Worm (Caenorhabditis elegans): ENCODE data around the gene atg-7.
A peak's percentile ranks its signal among the peaks of the same experiment; 100 is the strongest.

Gene atg-7

ce11 chrIV:11082789-11083235, 2.0 kb upstream of the atg-7 start:
- peak; percentile 51 for TF ChIP-seq hmg-4 (GFP tag; optimal IDR thresholded peaks at IDR 0.05)
- peak; percentile 80 for TF ChIP-seq F13C5.2 (tag; optimal IDR thresholded peaks at IDR 0.05)
- no peak for TF ChIP-seq ama-1 (optimal IDR thresholded peaks at IDR 0.05)
- 0 out of 2 replicates have a peak, but pooled peaks have one; percentile 9 for TF ChIP-seq tbx-37 (GFP tag; conservative IDR thresholded peaks at IDR 0.05)

- TF ChIP-seq ceh-13 (GFP tag; optimal IDR thresholded peaks at IDR 0.05) (no peak), hmg-4 (GFP tag; optimal IDR thresholded peaks at IDR 0.05) (no peak), ama-1 (optimal IDR thresholded peaks at IDR 0.05) (no peak)
Observed at ce11 chrIV:11082153-11082552, 1.3 kb upstream of the atg-7 start, which contains the start of gene let-70. Gene let-70, minus strand, starts transcription at chrIV:11082253.

ce11 chrIV:11078482-11078881, 2.4 kb downstream of the atg-7 start, which contains the start of gene Y5F2A.4:
Gene Y5F2A.4, minus strand, starts transcription at chrIV:11078582.
- TF ChIP-seq flt-1 (GFP tag; IDR thresholded peaks at IDR 0.05): no peak
- no peak for TF ChIP-seq scrt-1 (GFP tag; IDR thresholded peaks at IDR 0.05)
- TF ChIP-seq hmg-4 (GFP tag; optimal IDR thresholded peaks at IDR 0.05): no peak
- TF ChIP-seq hmbx-1 (tag; optimal IDR thresholded peaks at IDR 0.05): no peak
- TF ChIP-seq ceh-36 (tag; optimal IDR thresholded peaks at IDR 0.05): no peak
- no peak for TF ChIP-seq tbx-11 (GFP tag; IDR thresholded peaks at IDR 0.05)
- TF ChIP-seq B0310.2 (tag; optimal IDR thresholded peaks at IDR 0.05): no peak
- TF ChIP-seq pes-1 (GFP tag; IDR thresholded peaks at IDR 0.05): no peak
- TF ChIP-seq tbx-37 (GFP tag; conservative IDR thresholded peaks at IDR 0.05): no peak
- TF ChIP-seq hnd-1 (tag; optimal IDR thresholded peaks at IDR 0.05): no peak
- TF ChIP-seq ceh-13 (GFP tag; optimal IDR thresholded peaks at IDR 0.05): no peak
- TF ChIP-seq tra-4 (tag; optimal IDR thresholded peaks at IDR 0.05): no peak
- no peak for TF ChIP-seq ets-7 (tag; optimal IDR thresholded peaks at IDR 0.05)
- TF ChIP-seq ama-1 (optimal IDR thresholded peaks at IDR 0.05): no peak
- no peak for TF ChIP-seq F13C5.2 (tag; optimal IDR thresholded peaks at IDR 0.05)
- TF ChIP-seq aly-1 (tag; optimal IDR thresholded peaks at IDR 0.05): no peak
- TF ChIP-seq sea-1 (GFP tag; conservative IDR thresholded peaks at IDR 0.05): no peak

DNA sequence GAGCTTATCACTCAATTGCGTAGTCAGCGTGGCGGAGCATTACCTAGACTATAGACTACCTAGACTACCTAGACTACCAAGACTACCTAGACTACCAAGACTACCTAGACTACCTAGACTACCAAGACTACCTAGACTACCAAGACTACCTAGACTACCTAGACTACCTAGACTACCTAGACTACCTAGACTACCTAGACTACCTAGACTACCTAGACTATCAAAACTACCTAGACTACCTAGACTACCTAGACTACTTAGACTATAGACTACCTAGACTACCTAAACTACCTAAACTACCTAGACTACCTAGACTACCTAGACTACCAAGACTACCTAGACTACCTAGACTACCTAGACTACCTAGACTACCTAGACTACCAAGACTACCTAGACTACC, 10.0 kb downstream of the atg-7 start:
- TF ChIP-seq hnd-1 (tag; optimal IDR thresholded peaks at IDR 0.05): peak; percentile 29

DNA sequence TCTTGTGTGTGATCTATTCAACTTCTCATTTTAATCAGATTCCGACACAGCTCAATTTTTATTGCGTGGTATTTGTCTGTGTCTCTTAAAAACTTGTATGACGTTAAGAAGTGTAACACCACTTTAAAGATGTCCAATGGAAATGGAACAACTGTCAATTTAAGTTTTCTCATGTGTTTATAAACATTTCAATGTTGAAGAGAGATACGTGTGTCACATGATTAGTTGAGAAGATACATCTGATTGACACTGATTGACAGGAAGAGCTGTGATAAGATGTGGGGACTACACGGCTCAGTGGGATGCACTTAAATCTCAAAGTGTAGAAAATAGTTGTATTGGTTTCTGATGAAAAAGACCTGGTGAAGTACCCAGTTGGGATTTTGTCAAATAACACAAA, 12.5 kb downstream of the atg-7 start:
- TF ChIP-seq tra-4 (tag; optimal IDR thresholded peaks at IDR 0.05) (no peak), hmg-4 (GFP tag; optimal IDR thresholded peaks at IDR 0.05) (no peak), sea-1 (GFP tag; conservative IDR thresholded peaks at IDR 0.05) (no peak), scrt-1 (GFP tag; IDR thresholded peaks at IDR 0.05) (no peak), flt-1 (GFP tag; IDR thresholded peaks at IDR 0.05) (no peak), ets-7 (tag; optimal IDR thresholded peaks at IDR 0.05) (no peak), B0310.2 (tag; optimal IDR thresholded peaks at IDR 0.05) (no peak), hmbx-1 (tag; optimal IDR thresholded peaks at IDR 0.05) (no peak), aly-1 (tag; optimal IDR thresholded peaks at IDR 0.05) (no peak), tbx-11 (GFP tag; IDR thresholded peaks at IDR 0.05) (no peak), ceh-36 (tag; optimal IDR thresholded peaks at IDR 0.05) (no peak), ama-1 (optimal IDR thresholded peaks at IDR 0.05) (no peak), pes-1 (GFP tag; IDR thresholded peaks at IDR 0.05) (no peak), F13C5.2 (tag; optimal IDR thresholded peaks at IDR 0.05) (no peak), tbx-37 (GFP tag; conservative IDR thresholded peaks at IDR 0.05) (no peak), ceh-13 (GFP tag; optimal IDR thresholded peaks at IDR 0.05) (no peak), hnd-1 (tag; optimal IDR thresholded peaks at IDR 0.05) (no peak)

ce11 chrIV:11067003-11067402, 13.9 kb downstream of the atg-7 start, which contains the start of gene ttr-17:
Gene ttr-17, minus strand, starts transcription at chrIV:11067026.
- no peak for TF ChIP-seq pes-1 (GFP tag; IDR thresholded peaks at IDR 0.05)
- TF ChIP-seq sea-1 (GFP tag; conservative IDR thresholded peaks at IDR 0.05): no peak
- no peak for TF ChIP-seq ceh-13 (GFP tag; optimal IDR thresholded peaks at IDR 0.05)
- no peak for TF ChIP-seq hnd-1 (tag; optimal IDR thresholded peaks at IDR 0.05)
- no peak for TF ChIP-seq tra-4 (tag; optimal IDR thresholded peaks at IDR 0.05)
- TF ChIP-seq aly-1 (tag; optimal IDR thresholded peaks at IDR 0.05): no peak
- TF ChIP-seq hmg-4 (GFP tag; optimal IDR thresholded peaks at IDR 0.05): no peak
- TF ChIP-seq scrt-1 (GFP tag; IDR thresholded peaks at IDR 0.05): no peak
- TF ChIP-seq ama-1 (optimal IDR thresholded peaks at IDR 0.05): no peak
- no peak for TF ChIP-seq B0310.2 (tag; optimal IDR thresholded peaks at IDR 0.05)
- TF ChIP-seq hmbx-1 (tag; optimal IDR thresholded peaks at IDR 0.05): no peak
- no peak for TF ChIP-seq flt-1 (GFP tag; IDR thresholded peaks at IDR 0.05)
- no peak for TF ChIP-seq tbx-11 (GFP tag; IDR thresholded peaks at IDR 0.05)
- no peak for TF ChIP-seq F13C5.2 (tag; optimal IDR thresholded peaks at IDR 0.05)
- no peak for TF ChIP-seq tbx-37 (GFP tag; conservative IDR thresholded peaks at IDR 0.05)
- TF ChIP-seq ets-7 (tag; optimal IDR thresholded peaks at IDR 0.05): no peak
- no peak for TF ChIP-seq ceh-36 (tag; optimal IDR thresholded peaks at IDR 0.05)

DNA sequence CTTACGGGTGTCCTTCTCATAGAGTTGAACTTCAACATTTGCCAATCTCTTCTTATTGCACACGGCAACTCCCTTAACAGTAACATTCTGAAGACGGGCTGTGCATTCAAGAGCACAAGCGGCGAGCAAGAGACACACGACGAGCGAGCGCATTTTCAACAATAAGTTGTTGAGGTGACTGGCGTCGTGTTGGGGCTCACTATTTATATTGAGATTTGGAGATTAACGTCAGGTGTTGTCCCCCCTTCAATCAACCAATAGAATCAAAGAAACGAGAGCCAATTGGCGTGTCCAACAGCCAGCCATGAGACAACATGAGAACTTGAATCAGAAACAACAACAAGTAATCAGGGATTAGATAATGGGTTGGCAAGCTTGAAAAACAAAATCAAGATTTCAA, 16.9 kb downstream of the atg-7 start, which contains the start of gene ttr-16:
Gene ttr-16 (minus strand): TSS at position 176 of the 400 bp plus-strand sequence.
- TF ChIP-seq tra-4 (tag; optimal IDR thresholded peaks at IDR 0.05): no peak
- TF ChIP-seq tbx-11 (GFP tag; IDR thresholded peaks at IDR 0.05): no peak
- no peak for TF ChIP-seq ama-1 (optimal IDR thresholded peaks at IDR 0.05)
- TF ChIP-seq hmg-4 (GFP tag; optimal IDR thresholded peaks at IDR 0.05): no peak
- TF ChIP-seq ets-7 (tag; optimal IDR thresholded peaks at IDR 0.05): no peak
- no peak for TF ChIP-seq B0310.2 (tag; optimal IDR thresholded peaks at IDR 0.05)
- TF ChIP-seq ceh-36 (tag; optimal IDR thresholded peaks at IDR 0.05): no peak
- TF ChIP-seq tbx-37 (GFP tag; conservative IDR thresholded peaks at IDR 0.05): no peak
- no peak for TF ChIP-seq hmbx-1 (tag; optimal IDR thresholded peaks at IDR 0.05)

DNA sequence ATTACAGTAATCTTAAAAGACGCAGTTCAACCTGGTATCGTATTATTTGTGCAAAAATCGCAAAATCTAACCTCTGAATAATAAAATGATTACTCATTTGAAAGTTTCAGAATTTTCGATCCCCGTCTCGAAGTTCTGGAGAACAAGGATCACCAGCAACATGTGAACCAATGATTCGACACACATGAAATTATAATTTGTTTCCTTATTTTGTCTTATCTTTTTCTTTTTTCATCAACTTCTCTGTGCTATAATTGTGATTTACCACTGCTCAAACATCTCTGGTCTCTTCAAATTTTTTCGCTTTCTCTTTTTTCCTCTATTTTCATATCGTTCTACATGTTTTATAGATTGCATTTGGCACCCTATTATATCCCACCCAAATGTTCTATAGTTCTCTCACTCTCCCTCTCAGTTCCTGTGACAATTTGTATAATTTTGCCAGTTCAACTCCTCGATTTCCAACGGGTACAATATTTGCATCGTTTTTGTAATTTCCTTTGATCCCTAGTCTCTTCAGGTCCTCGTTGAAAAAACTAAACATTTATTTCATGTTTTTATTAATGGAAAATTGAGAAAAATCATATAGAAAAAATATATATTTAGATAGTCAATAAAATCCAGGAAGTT, 17.8 kb downstream of the atg-7 start:
- TF ChIP-seq hnd-1 (tag; optimal IDR thresholded peaks at IDR 0.05): no peak
- TF ChIP-seq hmbx-1 (tag; optimal IDR thresholded peaks at IDR 0.05): no peak
- no peak for TF ChIP-seq ceh-36 (tag; optimal IDR thresholded peaks at IDR 0.05)
- no peak for TF ChIP-seq F13C5.2 (tag; optimal IDR thresholded peaks at IDR 0.05)
- TF ChIP-seq aly-1 (tag; optimal IDR thresholded peaks at IDR 0.05): no peak
- TF ChIP-seq scrt-1 (GFP tag; IDR thresholded peaks at IDR 0.05): no peak
- TF ChIP-seq ama-1 (optimal IDR thresholded peaks at IDR 0.05): no peak
- TF ChIP-seq sea-1 (GFP tag; conservative IDR thresholded peaks at IDR 0.05): no peak
- TF ChIP-seq flt-1 (GFP tag; IDR thresholded peaks at IDR 0.05): no peak
- no peak for TF ChIP-seq ceh-13 (GFP tag; optimal IDR thresholded peaks at IDR 0.05)

Data from whole organism, early embryonic.